Worm (Caenorhabditis elegans): ENCODE measurements around the gene dpy-9.
A peak's percentile ranks its signal among the peaks of the same experiment; 100 is the strongest.

Gene dpy-9

DNA sequence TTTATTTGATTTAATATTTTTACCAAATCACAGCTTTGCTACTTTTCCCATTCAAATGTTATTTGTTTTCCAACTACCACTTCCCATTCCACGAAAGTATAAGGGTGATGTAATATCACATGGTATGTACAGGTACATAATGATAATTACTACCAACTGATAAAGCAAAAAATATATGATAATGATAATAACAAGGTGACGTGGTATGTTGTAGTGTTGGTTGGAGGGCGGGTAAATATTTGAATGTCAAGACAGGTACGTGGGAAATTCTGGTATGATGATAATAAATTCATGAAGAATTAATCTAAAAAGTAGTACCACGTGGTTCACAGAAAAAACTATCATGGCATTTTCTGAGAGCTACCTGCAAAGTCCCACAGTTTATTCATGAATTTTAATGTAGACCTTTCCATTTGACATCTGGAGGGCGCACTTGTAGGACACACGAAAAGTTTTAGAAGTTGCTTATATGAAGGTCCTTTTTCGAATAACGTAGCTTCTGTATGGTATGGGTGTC, 32.9 kb upstream of the dpy-9 start (continued):
- no peak for TF ChIP-seq pax-3 (tag; optimal IDR thresholded peaks at IDR 0.05)
- TF ChIP-seq elt-2 (tag; optimal IDR thresholded peaks at IDR 0.05) = peak; percentile 96
- no peak for TF ChIP-seq lin-13 (GFP tag; optimal IDR thresholded peaks at IDR 0.05)
- TF ChIP-seq snpc-4 (tag; optimal IDR thresholded peaks at IDR 0.05) = no peak
- no peak for TF ChIP-seq swsn-7 (tag; optimal IDR thresholded peaks at IDR 0.05)
- no peak for TF ChIP-seq C34B4.2 (tag; optimal IDR thresholded peaks at IDR 0.05)
- peak; percentile 49 for TF ChIP-seq nhr-20 (tag; optimal IDR thresholded peaks at IDR 0.05)
- no peak for TF ChIP-seq grh-1 (GFP tag; IDR thresholded peaks at IDR 0.05)
- no peak for TF ChIP-seq mdl-1 (tag; optimal IDR thresholded peaks at IDR 0.05)
- no peak for TF ChIP-seq rnt-1 (tag; optimal IDR thresholded peaks at IDR 0.05)
- no peak for TF ChIP-seq lsy-2 (tag; optimal IDR thresholded peaks at IDR 0.05)
- no peak for TF ChIP-seq ceh-82 (tag; optimal IDR thresholded peaks at IDR 0.05)
- no peak for TF ChIP-seq irx-1 (tag; optimal IDR thresholded peaks at IDR 0.05)
- no peak for TF ChIP-seq hlh-17 (GFP tag; optimal IDR thresholded peaks at IDR 0.05; ENCODE audit: borderline replicate concordance)

DNA sequence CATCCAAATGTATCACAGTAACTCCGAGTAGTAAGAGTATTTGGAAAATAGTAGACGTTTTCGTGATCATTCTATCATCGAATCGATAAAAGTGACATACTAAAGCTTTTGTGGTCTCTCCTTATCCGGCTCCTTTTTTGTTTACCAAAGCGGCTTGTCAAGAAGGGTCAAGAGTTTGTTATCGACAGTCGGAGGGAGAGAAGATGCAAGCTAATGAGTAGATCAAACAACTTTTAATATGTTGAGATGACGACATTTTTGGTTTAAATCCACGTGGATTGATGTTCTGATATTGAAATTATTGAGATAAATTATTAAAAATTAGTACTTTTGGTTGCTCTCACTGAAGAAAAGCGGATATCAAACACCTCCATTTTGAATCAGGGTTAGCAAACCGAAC, 32.4 kb upstream of the dpy-9 start, which contains the start of gene T21D12.7:
Gene T21D12.7, minus strand, starts transcription at position 101 of the 400 bp plus-strand sequence.
- no peak for TF ChIP-seq nhr-84 (tag; optimal IDR thresholded peaks at IDR 0.05)
- no peak for TF ChIP-seq mab-9 (GFP tag; IDR thresholded peaks at IDR 0.05)
- TF ChIP-seq alr-1 (tag; optimal IDR thresholded peaks at IDR 0.05; ENCODE audit: borderline replicate concordance) = no peak
- no peak for TF ChIP-seq nhr-237 (tag; optimal IDR thresholded peaks at IDR 0.05)
- TF ChIP-seq vab-15 (tag; optimal IDR thresholded peaks at IDR 0.05) = no peak
- no peak for TF ChIP-seq dsc-1 (tag; optimal IDR thresholded peaks at IDR 0.05)
- TF ChIP-seq lsy-2 (tag; optimal IDR thresholded peaks at IDR 0.05) = no peak
- TF ChIP-seq egl-27 (tag; optimal IDR thresholded peaks at IDR 0.05) = no peak
- no peak for TF ChIP-seq ama-1 (optimal IDR thresholded peaks at IDR 0.05)
- no peak for TF ChIP-seq pag-3 (tag; optimal IDR thresholded peaks at IDR 0.05; ENCODE audit: borderline replicate concordance, insufficient read depth)
- no peak for TF ChIP-seq aha-1 (tag; optimal IDR thresholded peaks at IDR 0.05)

DNA sequence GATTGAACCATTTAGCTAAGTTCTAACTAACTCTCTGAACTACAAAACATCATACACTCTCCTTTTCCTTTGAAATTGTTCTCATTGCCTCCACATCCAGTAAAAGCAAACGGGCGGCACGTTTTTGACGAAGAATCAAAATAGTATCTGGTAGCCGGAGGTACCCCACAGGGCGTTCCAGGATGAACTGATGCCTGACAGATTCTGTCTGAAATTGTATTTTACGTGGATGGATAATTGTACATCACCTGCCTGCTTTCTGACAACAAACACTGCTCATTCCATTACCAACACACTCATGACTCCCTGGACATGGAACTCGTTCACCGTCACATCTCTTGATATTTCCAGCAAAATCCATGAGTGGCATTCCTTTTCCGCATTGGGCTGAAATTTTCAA, 31.4 kb upstream of the dpy-9 start:
- TF ChIP-seq ztf-11 (tag; optimal IDR thresholded peaks at IDR 0.05) (no peak), snpc-4 (tag; optimal IDR thresholded peaks at IDR 0.05) (no peak), efl-1 (optimal IDR thresholded peaks at IDR 0.05) (no peak), efl-1 (GFP tag; optimal IDR thresholded peaks at IDR 0.05 in 1 of 2) (peak in 1 of 2 experiments; percentile 71)

DNA sequence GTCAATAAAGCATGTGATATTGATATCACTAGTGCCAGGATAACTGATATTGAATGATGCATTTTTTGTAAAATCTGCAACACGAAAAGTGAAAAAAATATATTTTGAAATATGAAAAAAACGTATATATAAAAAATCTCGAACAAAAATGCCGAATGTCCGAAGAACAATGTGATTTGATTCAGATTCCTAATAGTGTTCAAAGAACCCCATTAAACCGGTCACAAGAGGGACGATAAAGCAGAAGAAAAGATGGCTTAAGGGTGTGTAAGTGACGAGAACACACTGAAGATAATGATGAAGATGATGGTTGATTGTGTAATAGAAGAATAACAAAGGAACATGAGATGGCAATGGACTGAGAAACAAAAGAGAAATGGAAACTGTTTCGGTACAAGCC, 29.0 kb upstream of the dpy-9 start, which contains the start of gene T21D12.14:
Gene T21D12.14, minus strand, starts transcription at position 101 of the 400 bp plus-strand sequence.
- no peak for TF ChIP-seq nhr-76 (tag; optimal IDR thresholded peaks at IDR 0.05)
- TF ChIP-seq blmp-1 (tag; optimal IDR thresholded peaks at IDR 0.05) = peak; percentile 32

DNA sequence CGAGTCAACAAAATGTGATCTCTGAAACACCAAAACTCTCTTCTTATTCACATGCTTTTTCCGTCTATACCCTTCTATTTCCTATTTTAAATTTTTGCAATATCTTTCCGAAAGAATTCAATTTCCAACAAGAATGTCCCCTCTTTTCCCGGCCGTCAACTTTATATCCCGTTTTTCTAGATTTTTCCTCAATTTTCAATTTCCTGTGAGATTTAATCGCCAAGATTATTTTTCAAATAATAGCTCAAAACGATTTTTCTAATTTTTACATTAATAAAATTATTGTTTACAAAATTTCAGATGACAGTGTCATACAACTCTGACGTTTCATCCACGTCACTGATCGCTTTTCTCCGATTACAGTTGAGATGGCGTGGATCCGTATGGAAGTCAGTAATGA, 24.3 kb upstream of the dpy-9 start, which contains the start of gene best-19:
Gene best-19, plus strand, starts transcription at position 301 of the 400 bp plus-strand sequence.
- TF ChIP-seq ceh-88 (GFP tag; IDR thresholded peaks at IDR 0.05) = no peak
- TF ChIP-seq vab-15 (tag; optimal IDR thresholded peaks at IDR 0.05) = no peak
- TF ChIP-seq fkh-10 (GFP tag; optimal IDR thresholded peaks at IDR 0.05) = peak; percentile 2

DNA sequence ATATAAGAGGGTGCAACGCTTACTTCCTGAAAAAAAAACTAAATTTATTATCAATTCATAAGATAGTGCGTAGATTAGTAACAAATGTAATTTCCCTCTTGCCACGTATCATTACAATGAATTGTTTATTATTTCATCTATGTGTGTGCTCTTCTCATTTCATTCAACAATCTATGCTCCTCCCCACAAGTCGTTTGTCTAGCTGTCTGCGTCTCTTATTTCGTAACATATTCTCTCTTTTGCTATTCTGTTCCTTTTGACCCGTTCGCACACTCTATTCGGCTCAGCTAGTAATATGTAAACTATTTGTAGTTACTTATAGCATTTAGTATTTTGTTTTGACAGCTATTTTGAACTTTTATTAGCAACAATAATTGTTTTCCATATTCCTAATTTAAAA, 23.0 kb upstream of the dpy-9 start:
- TF ChIP-seq mep-1 (tag; optimal IDR thresholded peaks at IDR 0.05) (peak; percentile 6), unc-62 (GFP tag; optimal IDR thresholded peaks at IDR 0.05) (no peak), isw-1 (GFP tag; IDR thresholded peaks at IDR 0.05) (no peak), unc-98 (GFP tag; IDR thresholded peaks at IDR 0.05) (no peak), efl-1 (optimal IDR thresholded peaks at IDR 0.05) (no peak), efl-1 (GFP tag; optimal IDR thresholded peaks at IDR 0.05 in 1 of 2) (peak in 1 of 2 experiments; percentile 74), nhr-85 (tag) (peak; percentile 17), rnt-1 (tag; optimal IDR thresholded peaks at IDR 0.05) (peak; percentile 6), ztf-4 (tag; optimal IDR thresholded peaks at IDR 0.05) (no peak), lin-14 (GFP tag; optimal IDR thresholded peaks at IDR 0.05) (peak; percentile 28)

Measured in whole organism, L1 larva.